Comparison of ENCODE assay signal across 3 worm cellular contexts in genomic region chrIII:768528-768927, ce11.
TF ChIP-seq lines count a peak whose summit lies in the region.

No protein-coding gene starts in this region.

TF ChIP-seq in whole organism, L1 larva, 84 proteins besides CTCF, POLR2A, EP300 and RAD21:
- TF ChIP-seq ceh-8 (GFP tag; optimal IDR thresholded peaks at IDR 0.05; lab: Kevin White, UChicago) (peak; percentile 17), lin-35 (GFP tag; optimal IDR thresholded peaks at IDR 0.05; lab: Kevin White, UChicago) (no peak), fkh-10 (GFP tag; optimal IDR thresholded peaks at IDR 0.05; lab: Kevin White, UChicago) (no peak)

TF ChIP-seq in whole organism, L4 larva, 104 proteins besides CTCF, POLR2A, EP300 and RAD21:
- TF ChIP-seq lin-29 (GFP tag; IDR thresholded peaks at IDR 0.05; lab: Robert Waterston, UW) (no peak), unc-130 (GFP tag; optimal IDR thresholded peaks at IDR 0.05; lab: Kevin White, UChicago) (no peak), mdl-1 (tag; optimal IDR thresholded peaks at IDR 0.05; lab: Kevin White, UChicago) (no peak), madf-5 (GFP tag; IDR thresholded peaks at IDR 0.05; lab: Robert Waterston, UW) (no peak), daf-8 (GFP tag; IDR thresholded peaks at IDR 0.05; lab: Robert Waterston, UW) (no peak), hif-1 (tag; optimal IDR thresholded peaks at IDR 0.05; lab: Kevin White, UChicago) (no peak), zfp-2 (tag; optimal IDR thresholded peaks at IDR 0.05; lab: Kevin White, UChicago) (no peak), set-16 (GFP tag; IDR thresholded peaks at IDR 0.05; lab: Robert Waterston, UW) (peak; percentile 90), nhr-10 (tag; optimal IDR thresholded peaks at IDR 0.05; lab: Kevin White, UChicago) (no peak), nhr-48 (tag; optimal IDR thresholded peaks at IDR 0.05; lab: Kevin White, UChicago) (no peak), ceh-32 (tag; optimal IDR thresholded peaks at IDR 0.05; lab: Kevin White, UChicago; ENCODE audit: poor library complexity) (no peak), aha-1 (tag; lab: Kevin White, UChicago) (peak; percentile 28), unc-39 (tag; optimal IDR thresholded peaks at IDR 0.05; lab: Kevin White, UChicago) (no peak)

TF ChIP-seq in whole organism, young adult, 124 proteins besides CTCF, POLR2A, EP300 and RAD21:
- TF ChIP-seq egrh-3 (GFP tag; IDR thresholded peaks at IDR 0.05; lab: Robert Waterston, UW), result peak; percentile 54; the same call in 1 of the 2 replicates
- TF ChIP-seq madf-6 (GFP tag; IDR thresholded peaks at IDR 0.05; lab: Robert Waterston, UW), result no peak
- TF ChIP-seq hlh-12 (tag; optimal IDR thresholded peaks at IDR 0.05; lab: Kevin White, UChicago), result no peak
- peak; percentile 69 for TF ChIP-seq zfh-2 (GFP tag; conservative IDR thresholded peaks at IDR 0.05; lab: Robert Waterston, UW)
- TF ChIP-seq ztf-26 (tag; optimal IDR thresholded peaks at IDR 0.05; lab: Kevin White, UChicago), result no peak
